Fruit fly (Drosophila melanogaster) whole organism, embryonic: ENCODE measurements around the gene schlank.

Experiments
- Atf6 ChIP-seq: fragments of 200-800 bp; sonication (Bioruptor generic); IDR thresholded peaks from 2 replicates; pipeline ENCODE4 v1.3.6; 2022; ENCODE audit warnings: missing biosample characterization, missing genetic modification characterization
- Bgb ChIP-seq: fragments of 200-800 bp; sonication (Bioruptor generic); IDR thresholded peaks from 2 replicates; pipeline ENCODE4 v1.3.6; 2022; ENCODE audit warnings: missing biosample characterization, missing genetic modification characterization; ENCODE audit not compliant: partially characterized antibody
- Blimp-1 ChIP-seq: fragments of 200-800 bp; sonication (Bioruptor generic); optimal IDR thresholded peaks from 3 replicates; lab custom pipeline; 2018; ENCODE audit warnings: missing biosample characterization, missing genetic modification characterization, mild to moderate bottlenecking, moderate library complexity, missing genetic modification reagents
- CG1024 ChIP-seq: fragments of 200-800 bp; sonication (Bioruptor generic); IDR thresholded peaks from 2 replicates; pipeline ENCODE4 v1.3.6; 2022; ENCODE audit warnings: missing biosample characterization, missing genetic modification characterization
- CG10274 ChIP-seq: fragments of 200-800 bp; sonication (Bioruptor generic); optimal IDR thresholded peaks from 3 replicates; lab custom pipeline; 2017; ENCODE audit warnings: missing biosample characterization, mild to moderate bottlenecking, missing genetic modification characterization
- CG11456 ChIP-seq: fragments of 200-800 bp; sonication (Bioruptor generic); IDR thresholded peaks from 3 replicates; pipeline ENCODE4 v1.3.6; 2022; ENCODE audit warnings: missing biosample characterization, missing genetic modification characterization
- CG11695 ChIP-seq: fragments of 200-800 bp; sonication (Bioruptor generic); IDR thresholded peaks from 3 replicates; pipeline ENCODE4 v1.3.6; 2022; ENCODE audit warnings: missing biosample characterization, missing genetic modification characterization
- CG14014 ChIP-seq: fragments of 200-800 bp; sonication (Bioruptor generic); IDR thresholded peaks from 2 replicates; pipeline ENCODE4 v1.3.6; 2022; ENCODE audit warnings: missing biosample characterization, missing genetic modification characterization
- CG15514 ChIP-seq: fragments of 200-800 bp; sonication (Bioruptor generic); optimal IDR thresholded peaks from 3 replicates; lab custom pipeline; 2017; ENCODE audit warnings: missing biosample characterization, missing genetic modification characterization, mild to moderate bottlenecking, moderate library complexity, missing genetic modification reagents
- CG1603 ChIP-seq: fragments of 200-800 bp; sonication (Bioruptor generic); optimal IDR thresholded peaks from 2 replicates; lab custom pipeline; 2019; ENCODE audit warnings: missing biosample characterization, mild to moderate bottlenecking, missing genetic modification characterization, moderate library complexity
- CG16813 ChIP-seq: fragments of 200-800 bp; sonication (Bioruptor generic); IDR thresholded peaks from 3 replicates; pipeline ENCODE4 v1.3.6; 2022; ENCODE audit warnings: missing biosample characterization, missing genetic modification characterization; ENCODE audit not compliant: partially characterized antibody
- CG1832 ChIP-seq: fragments of 200-800 bp; sonication (Bioruptor generic); optimal IDR thresholded peaks from 2 replicates; lab custom pipeline; 2017; ENCODE audit warnings: missing biosample characterization, mild to moderate bottlenecking, missing genetic modification characterization, inconsistent platforms
- CG31224 ChIP-seq: fragments of 200-800 bp; sonication (Bioruptor generic); IDR thresholded peaks from 2 replicates; pipeline ENCODE4 v1.3.6; 2022; ENCODE audit warnings: missing biosample characterization, missing genetic modification characterization
- CG3838 ChIP-seq: fragments of 200-800 bp; sonication (Bioruptor generic); optimal IDR thresholded peaks from 3 replicates; lab custom pipeline; 2016; ENCODE audit warnings: missing biosample characterization, missing genetic modification characterization
- CG4730 ChIP-seq: fragments of 200-800 bp; sonication (Bioruptor generic); IDR thresholded peaks from 2 replicates; pipeline ENCODE4 v1.3.6; 2022; ENCODE audit warnings: missing biosample characterization, missing genetic modification characterization
- CG5180 ChIP-seq: fragments of 200-800 bp; sonication (Bioruptor generic); optimal IDR thresholded peaks from 3 replicates; lab custom pipeline; 2017; ENCODE audit warnings: missing biosample characterization, missing genetic modification characterization, mild to moderate bottlenecking, moderate library complexity, missing genetic modification reagents
- CG7556 ChIP-seq: fragments of 200-800 bp; sonication (Bioruptor generic); optimal IDR thresholded peaks from 2 replicates; lab custom pipeline; 2017; ENCODE audit warnings: missing biosample characterization, mild to moderate bottlenecking, missing genetic modification characterization
- Chrac-16 ChIP-seq: fragments of 200-800 bp; sonication (Bioruptor generic); optimal IDR thresholded peaks from 3 replicates; lab custom pipeline; 2016; ENCODE audit warnings: missing biosample characterization, missing genetic modification characterization
- Dbx ChIP-seq: fragments of 200-800 bp; sonication (Bioruptor generic); IDR thresholded peaks from 3 replicates; pipeline ENCODE4 v1.3.6; 2022; ENCODE audit warnings: missing biosample characterization, missing genetic modification characterization
- Fer1 ChIP-seq: fragments of 200-800 bp; sonication (Bioruptor generic); optimal IDR thresholded peaks from 2 replicates; lab custom pipeline; 2017; ENCODE audit warnings: missing biosample characterization, mild to moderate bottlenecking, missing genetic modification characterization
- Hand ChIP-seq: fragments of 200-800 bp; sonication (Bioruptor generic); optimal IDR thresholded peaks from 2 replicates; lab custom pipeline; 2017; ENCODE audit warnings: mild to moderate bottlenecking, missing biosample characterization, missing genetic modification reagents, missing genetic modification characterization
- Oaz ChIP-seq: fragments of 200-800 bp; sonication (Bioruptor generic); IDR thresholded peaks from 2 replicates; pipeline ENCODE4 v1.3.6; 2022; ENCODE audit warnings: missing biosample characterization, missing genetic modification characterization
- PHDP ChIP-seq: fragments of 200-800 bp; sonication (Bioruptor generic); optimal IDR thresholded peaks from 3 replicates; lab custom pipeline; 2018; ENCODE audit warnings: missing biosample characterization, mild to moderate bottlenecking, missing genetic modification characterization, moderate library complexity
- Sry-β ChIP-seq: fragments of 200-800 bp; sonication (Bioruptor generic); optimal IDR thresholded peaks from 2 replicates; lab custom pipeline; 2018; ENCODE audit warnings: missing biosample characterization, mild to moderate bottlenecking, missing genetic modification characterization, moderate library complexity
- ato ChIP-seq: fragments of 200-800 bp; sonication (Bioruptor generic); IDR thresholded peaks from 2 replicates; pipeline ENCODE4 v1.3.6; 2022; ENCODE audit warnings: missing biosample characterization, missing genetic modification characterization; ENCODE audit not compliant: partially characterized antibody
- bcd ChIP-seq: fragments of 200-800 bp; sonication (Bioruptor generic); optimal IDR thresholded peaks from 2 replicates; lab custom pipeline; 2017; ENCODE audit warnings: missing biosample characterization, mild to moderate bottlenecking, missing genetic modification characterization
- chif ChIP-seq, 2 experiments: fragments of 200-800 bp; sonication (Bioruptor generic); optimal IDR thresholded peaks; 3 replicates each; lab custom pipeline; 2016; ENCODE audit warnings: missing biosample characterization in 2 of 2, missing genetic modification characterization in 2 of 2
- ci ChIP-seq: fragments of 200-800 bp; sonication (Bioruptor generic); IDR thresholded peaks from 3 replicates; pipeline ENCODE4 v1.3.6; 2022; ENCODE audit warnings: missing biosample characterization, missing genetic modification characterization
- cwo ChIP-seq: fragments of 200-800 bp; sonication (Bioruptor generic); optimal IDR thresholded peaks from 3 replicates; lab custom pipeline; 2017; ENCODE audit warnings: missing biosample characterization, missing genetic modification characterization, mild to moderate bottlenecking, moderate library complexity, missing genetic modification reagents
- dmrt99B ChIP-seq: fragments of 200-800 bp; sonication (Bioruptor generic); optimal IDR thresholded peaks from 2 replicates; lab custom pipeline; 2018; ENCODE audit warnings: missing biosample characterization, mild to moderate bottlenecking, missing genetic modification characterization, moderate library complexity
- exex ChIP-seq: fragments of 200-800 bp; sonication (Bioruptor generic); optimal IDR thresholded peaks from 4 replicates; lab custom pipeline; 2018; ENCODE audit warnings: missing biosample characterization, mild to moderate bottlenecking, missing genetic modification characterization, moderate library complexity
- fd64A ChIP-seq: fragments of 200-800 bp; sonication (Bioruptor generic); optimal IDR thresholded peaks from 3 replicates; lab custom pipeline; 2018; ENCODE audit warnings: missing biosample characterization, mild to moderate bottlenecking, missing genetic modification characterization
- fu2 ChIP-seq: fragments of 200-800 bp; sonication (Bioruptor generic); optimal IDR thresholded peaks from 2 replicates; lab custom pipeline; 2016; ENCODE audit warnings: missing biosample characterization, missing genetic modification characterization
- grau ChIP-seq: fragments of 200-800 bp; optimal IDR thresholded peaks from 3 replicates; lab custom pipeline; 2019; ENCODE audit warnings: missing biosample characterization, mild to moderate bottlenecking, missing genetic modification characterization, moderate library complexity
- ham ChIP-seq: fragments of 200-800 bp; sonication (Bioruptor generic); IDR thresholded peaks from 2 replicates; pipeline ENCODE4 v1.3.6; 2022; ENCODE audit warnings: missing biosample characterization, missing genetic modification characterization
- hbn ChIP-seq: fragments of 200-800 bp; sonication (Bioruptor generic); IDR thresholded peaks from 2 replicates; pipeline ENCODE4 v1.3.6; 2022; ENCODE audit warnings: missing biosample characterization, missing genetic modification characterization; ENCODE audit not compliant: partially characterized antibody
- ind ChIP-seq: fragments of 200-800 bp; sonication (Bioruptor generic); optimal IDR thresholded peaks from 3 replicates; lab custom pipeline; 2016; ENCODE audit warnings: missing biosample characterization, missing genetic modification characterization
- lilli ChIP-seq: fragments of 200-800 bp; sonication (Bioruptor generic); optimal IDR thresholded peaks from 3 replicates; lab custom pipeline; 2016; ENCODE audit warnings: missing biosample characterization, missing genetic modification characterization
- lmd ChIP-seq: fragments of 200-800 bp; sonication (Bioruptor generic); IDR thresholded peaks from 2 replicates; pipeline ENCODE4 v1.3.6; 2022; ENCODE audit warnings: missing biosample characterization, missing genetic modification characterization
- lola ChIP-seq, 3 experiments: fragments of >200 bp in 2 of 3; fragments of 200-800 bp in 1 of 3; sonication (Bioruptor generic) in 1 of 3; optimal IDR thresholded peaks; 2 replicates each; lab custom pipeline; 2017 to 2019; ENCODE audit warnings: missing biosample characterization in 3 of 3, missing genetic modification characterization in 3 of 3, mild to moderate bottlenecking in 1 of 3, moderate library complexity in 1 of 3
- pros ChIP-seq: fragments of 200-800 bp; sonication (Bioruptor generic); optimal IDR thresholded peaks from 3 replicates; lab custom pipeline; 2019; ENCODE audit warnings: missing biosample characterization, mild to moderate bottlenecking, missing genetic modification characterization, moderate library complexity
- salm ChIP-seq: fragments of 200-800 bp; sonication (Bioruptor generic); optimal IDR thresholded peaks from 2 replicates; lab custom pipeline; 2018; ENCODE audit warnings: missing biosample characterization, mild to moderate bottlenecking, missing genetic modification characterization
- slbo ChIP-seq: fragments of 200-800 bp; sonication (Bioruptor generic); IDR thresholded peaks from 2 replicates; pipeline ENCODE4 v1.3.6; 2022; ENCODE audit warnings: missing biosample characterization, missing genetic modification characterization
- tgo ChIP-seq: fragments of 200-800 bp; sonication (Bioruptor generic); IDR thresholded peaks from 3 replicates; pipeline ENCODE4 v1.3.6; 2022; ENCODE audit warnings: missing biosample characterization, missing genetic modification characterization
- tna ChIP-seq: fragments of 200-800 bp; sonication (Bioruptor generic); IDR thresholded peaks from 2 replicates; pipeline ENCODE4 v1.3.6; 2022; ENCODE audit warnings: missing biosample characterization, missing genetic modification characterization; ENCODE audit not compliant: partially characterized antibody
- tup ChIP-seq: fragments of 200-800 bp; sonication (Bioruptor generic); optimal IDR thresholded peaks from 2 replicates; lab custom pipeline; 2016; ENCODE audit warnings: missing biosample characterization, mild to moderate bottlenecking, missing genetic modification characterization, moderate library complexity
- unc-4 ChIP-seq: fragments of 200-800 bp; sonication (Bioruptor generic); IDR thresholded peaks from 2 replicates; pipeline ENCODE4 v1.3.6; 2022; ENCODE audit warnings: missing biosample characterization, missing genetic modification characterization; ENCODE audit not compliant: partially characterized antibody
- zfh1 ChIP-seq: fragments of 200-800 bp; sonication (Bioruptor generic); IDR thresholded peaks from 3 replicates; pipeline ENCODE4 v1.3.6; 2022; ENCODE audit warnings: missing biosample characterization, missing genetic modification characterization
- zfh2 ChIP-seq: fragments of 200-800 bp; sonication (Bioruptor generic); optimal IDR thresholded peaks from 2 replicates; lab custom pipeline; 2016; ENCODE audit warnings: missing biosample characterization, missing genetic modification characterization

Gene schlank

dm6 chrX:6263614-6264130 lies 3.4 kb downstream of the schlank start (continued):
- TF ChIP-seq grau (tag; lab: Kevin White, UChicago) (peak; percentile 83), exex (tag; lab: Kevin White, UChicago) (peak; percentile 87), cwo (peak; percentile 80), Sry-β (no peak), hbn (GFP tag; lab: Robert Waterston, UW) (no peak), ci (GFP tag; lab: Robert Waterston, UW) (0 out of 3 replicates have a peak, but pooled peaks have one; percentile 33), ato (GFP tag; lab: Robert Waterston, UW) (no peak), fd64A (GFP tag; lab: Kevin White, UChicago) (peak; percentile 33), CG11695 (GFP tag; lab: Robert Waterston, UW) (peak; percentile 78), Atf6 (GFP tag; lab: Robert Waterston, UW) (peak; percentile 84), slbo (peak; percentile 77), CG5180 (GFP tag; lab: Kevin White, UChicago) (peak; percentile 76), dmrt99B (tag; lab: Kevin White, UChicago) (peak; percentile 89), Bgb (no peak), PHDP (tag; lab: Kevin White, UChicago) (peak; percentile 81), CG15514 (peak; percentile 72), bcd (GFP tag; lab: Kevin White, UChicago) (peak; percentile 84), Blimp-1 (peak; percentile 70), chif (GFP tag; optimal IDR thresholded peaks at IDR 0.05; lab: Kevin White, UChicago) (peak; percentile 22 to 52), pros (no peak), tup (GFP tag; lab: Kevin White, UChicago) (peak; percentile 20), CG1024 (GFP tag; lab: Robert Waterston, UW) (no peak), salm (peak; percentile 66), lmd (GFP tag; lab: Robert Waterston, UW) (peak; percentile 77), tna (GFP tag; lab: Robert Waterston, UW) (no peak), CG1832 (GFP tag; lab: Kevin White, UChicago) (no peak), CG1603 (peak; percentile 63), unc-4 (GFP tag; lab: Robert Waterston, UW) (no peak), CG4730 (GFP tag; lab: Robert Waterston, UW) (peak; percentile 49; the same call in 1 of the 2 replicates), ham (GFP tag; lab: Robert Waterston, UW) (no peak), CG11456 (peak; percentile 71; the same call in 1 of the 3 replicates), CG31224 (GFP tag; lab: Robert Waterston, UW) (peak; percentile 52), lilli (peak; percentile 75), Fer1 (GFP tag; lab: Kevin White, UChicago) (peak; percentile 92), Dbx (peak; percentile 55), CG10274 (GFP tag; lab: Kevin White, UChicago) (peak; percentile 72), zfh2 (GFP tag; lab: Kevin White, UChicago) (peak; percentile 37), ind (GFP tag; lab: Kevin White, UChicago) (peak; percentile 73), Hand (GFP tag; lab: Kevin White, UChicago) (peak; percentile 72), Oaz (no peak), Chrac-16 (GFP tag; lab: Kevin White, UChicago) (peak; percentile 39), CG16813 (no peak), zfh1 (0 out of 3 replicates have a peak, but pooled peaks have one; percentile 37), tgo (GFP tag; lab: Robert Waterston, UW) (peak; percentile 58; the same call in 2 of the 3 replicates), CG14014 (GFP tag; lab: Robert Waterston, UW) (peak; percentile 62), lola (GFP tag; optimal IDR thresholded peaks at IDR 0.05; lab: Kevin White, UChicago) (peak in 1 of 3 experiments; percentile 25), CG7556 (GFP tag; lab: Kevin White, UChicago) (peak; percentile 86), CG3838 (GFP tag; lab: Kevin White, UChicago) (peak; percentile 33), fu2 (GFP tag; lab: Kevin White, UChicago) (peak; percentile 32)
